Fruit fly (Drosophila melanogaster): ENCODE measurements around the gene CG15332.

- TF ChIP-seq Abd-B (GFP tag; optimal IDR thresholded peaks at IDR 0.05) (no peak), brk (GFP tag; optimal IDR thresholded peaks at IDR 0.05) (no peak), OdsH (GFP tag; optimal IDR thresholded peaks at IDR 0.05) (no peak), h (GFP tag; optimal IDR thresholded peaks at IDR 0.05) (peak; percentile 20), Hr83 (GFP tag; optimal IDR thresholded peaks at IDR 0.05; ENCODE audit: poor library complexity, severe bottlenecking) (no peak), usp (GFP tag; optimal IDR thresholded peaks at IDR 0.05) (no peak), ey (GFP tag; optimal IDR thresholded peaks at IDR 0.05) (no peak), dsf (GFP tag; optimal IDR thresholded peaks at IDR 0.05; ENCODE audit: borderline replicate concordance) (no peak)
Observed at dm6 chrX:7973325-7973954, 17.6 kb upstream of the CG15332 start.

Data from whole organism, wandering third instar larva.